Worm (Caenorhabditis elegans) whole organism, L3 larva: ENCODE results near the gene K09E9.4.
A peak's percentile ranks its signal among the peaks of the same experiment; 100 is the strongest.

Source experiments
- R02D3.7 ChIP-seq: fragments of 150-350 bp; optimal IDR thresholded peaks from 2 replicates; lab custom pipeline; 2014; ENCODE audit warnings: missing biosample characterization, missing genetic modification characterization
- ZK546.5 ChIP-seq: sonication (generic microtip); optimal IDR thresholded peaks from 2 replicates; lab custom pipeline; 2017; ENCODE audit warnings: missing biosample characterization, missing genetic modification characterization
- aly-2 ChIP-seq: fragments of 150-350 bp; optimal IDR thresholded peaks from 2 replicates; lab custom pipeline; 2014; ENCODE audit warnings: missing biosample characterization, missing genetic modification characterization
- ceh-16 ChIP-seq: sonication (generic microtip); optimal IDR thresholded peaks from 2 replicates; lab custom pipeline; 2017; ENCODE audit warnings: missing biosample characterization, missing genetic modification characterization
- ceh-28 ChIP-seq: fragments of 150-350 bp; optimal IDR thresholded peaks from 2 replicates; lab custom pipeline; 2014; ENCODE audit warnings: missing biosample characterization, missing genetic modification reagents, missing genetic modification characterization
- daf-12 ChIP-seq: fragments of 150-350 bp; optimal IDR thresholded peaks from 2 replicates; lab custom pipeline; 2014; ENCODE audit warnings: missing biosample characterization, missing genetic modification reagents, missing genetic modification characterization
- egl-27 ChIP-seq: sonication (generic microtip); optimal IDR thresholded peaks from 4 replicates; lab custom pipeline; 2017; ENCODE audit warnings: missing biosample characterization, missing genetic modification reagents, missing genetic modification characterization
- elt-2 ChIP-seq: sonication (generic microtip); optimal IDR thresholded peaks from 2 replicates; lab custom pipeline; 2016; ENCODE audit warnings: missing genetic modification reagents, mild to moderate bottlenecking, missing genetic modification characterization, missing compliant biosample characterization
- elt-3 ChIP-seq, 3 experiments: fragments of 150-350 bp in 1 of 3; sonication (generic microtip) in 2 of 3; optimal IDR thresholded peaks; 2 replicates in 2 of 3; 4 replicates in 1 of 3; lab custom pipeline; 2014 to 2017; ENCODE audit warnings: missing biosample characterization in 3 of 3, missing genetic modification characterization in 3 of 3
- eor-1 ChIP-seq, 2 experiments: fragments of 150-350 bp; optimal IDR thresholded peaks; 2 replicates each; lab custom pipeline; 2014 to 2018; ENCODE audit warnings: missing biosample characterization in 2 of 2, missing genetic modification characterization in 2 of 2
- fkh-10 ChIP-seq: sonication (generic microtip); optimal IDR thresholded peaks from 2 replicates; lab custom pipeline; 2017; ENCODE audit warnings: missing biosample characterization, missing genetic modification reagents, missing genetic modification characterization
- fkh-2 ChIP-seq: fragments of 150-350 bp; optimal IDR thresholded peaks from 2 replicates; lab custom pipeline; 2014; ENCODE audit warnings: missing biosample characterization, missing genetic modification reagents, missing genetic modification characterization
- fos-1 ChIP-seq: fragments of 150-350 bp; optimal IDR thresholded peaks from 2 replicates; lab custom pipeline; 2014; ENCODE audit warnings: missing biosample characterization, missing genetic modification characterization
- hmg-11 ChIP-seq: sonication (generic microtip); optimal IDR thresholded peaks from 2 replicates; lab custom pipeline; 2016; ENCODE audit warnings: missing genetic modification characterization, missing compliant biosample characterization
- jun-1 ChIP-seq: fragments of 150-350 bp; optimal IDR thresholded peaks from 2 replicates; lab custom pipeline; 2014; ENCODE audit warnings: missing biosample characterization, missing genetic modification reagents, missing genetic modification characterization
- lin-15B ChIP-seq: fragments of 150-350 bp; optimal IDR thresholded peaks from 2 replicates; lab custom pipeline; 2014; ENCODE audit warnings: missing biosample characterization, missing genetic modification characterization
- lin-39 ChIP-seq: fragments of 150-350 bp; optimal IDR thresholded peaks from 2 replicates; lab custom pipeline; 2018; ENCODE audit warnings: missing biosample characterization, missing genetic modification reagents, missing genetic modification characterization
- lsy-12 ChIP-seq: sonication (generic microtip); optimal IDR thresholded peaks from 2 replicates; lab custom pipeline; 2016; ENCODE audit warnings: mild to moderate bottlenecking, missing genetic modification characterization, missing compliant biosample characterization
- mdl-1 ChIP-seq: fragments of 150-350 bp; optimal IDR thresholded peaks from 2 replicates; lab custom pipeline; 2014; ENCODE audit warnings: missing biosample characterization, missing genetic modification characterization
- nfya-1 ChIP-seq: sonication (generic microtip); optimal IDR thresholded peaks from 2 replicates; lab custom pipeline; 2017; ENCODE audit warnings: missing genetic modification characterization, mild to moderate bottlenecking, missing compliant biosample characterization, antibody characterized with exemption, moderate library complexity; ENCODE audit not compliant: insufficient read depth
- nhr-11 ChIP-seq: fragments of 150-350 bp; optimal IDR thresholded peaks from 2 replicates; lab custom pipeline; 2014; ENCODE audit warnings: missing biosample characterization, missing genetic modification characterization
- nhr-237 ChIP-seq: fragments of 150-350 bp; optimal IDR thresholded peaks from 2 replicates; lab custom pipeline; 2014; ENCODE audit warnings: missing biosample characterization, missing genetic modification characterization
- nhr-25 ChIP-seq: sonication (generic microtip); optimal IDR thresholded peaks from 2 replicates; lab custom pipeline; 2017; ENCODE audit warnings: missing biosample characterization, missing genetic modification characterization
- nhr-43 ChIP-seq: sonication (generic microtip); optimal IDR thresholded peaks from 2 replicates; lab custom pipeline; 2016; ENCODE audit warnings: mild to moderate bottlenecking, missing genetic modification characterization, missing compliant biosample characterization; ENCODE audit not compliant: poor library complexity, severe bottlenecking
- nhr-67 ChIP-seq: fragments of 150-350 bp; optimal IDR thresholded peaks from 2 replicates; lab custom pipeline; 2014; ENCODE audit warnings: missing biosample characterization, missing genetic modification characterization
- pha-4 ChIP-seq: fragments of 150-350 bp; optimal IDR thresholded peaks from 2 replicates; lab custom pipeline; 2014; ENCODE audit warnings: missing biosample characterization, missing genetic modification reagents, missing genetic modification characterization
- pqm-1 ChIP-seq: fragments of 150-350 bp; optimal IDR thresholded peaks from 2 replicates; lab custom pipeline; 2017; ENCODE audit warnings: missing biosample characterization, missing genetic modification characterization, inconsistent platforms
- skn-1 ChIP-seq: fragments of 150-350 bp; optimal IDR thresholded peaks from 2 replicates; lab custom pipeline; 2014; ENCODE audit warnings: missing biosample characterization, missing genetic modification characterization
- snpc-4 ChIP-seq: fragments of 150-350 bp; optimal IDR thresholded peaks from 2 replicates; lab custom pipeline; 2014; ENCODE audit warnings: missing biosample characterization, missing genetic modification characterization
- tbx-2 ChIP-seq: sonication (generic microtip); optimal IDR thresholded peaks from 2 replicates; lab custom pipeline; 2016; ENCODE audit warnings: mild to moderate bottlenecking, missing genetic modification characterization, missing compliant biosample characterization
- unc-62 ChIP-seq: fragments of 150-350 bp; sonication (generic microtip); optimal IDR thresholded peaks from 4 replicates; lab custom pipeline; 2014; ENCODE audit warnings: missing biosample characterization, missing genetic modification reagents, missing genetic modification characterization
- ztf-4 ChIP-seq: fragments of 150-350 bp; optimal IDR thresholded peaks from 2 replicates; lab custom pipeline; 2014; ENCODE audit warnings: missing biosample characterization, missing genetic modification characterization

K09E9.4 gene

ce11 chrX:15604236-15604635, 26.0 kb downstream of the K09E9.4 start:
- no peak for TF ChIP-seq aly-2 (tag; lab: Kevin White, UChicago)
- TF ChIP-seq R02D3.7 (tag; lab: Kevin White, UChicago), result no peak
- no peak for TF ChIP-seq snpc-4 (tag; lab: Kevin White, UChicago)

DNA sequence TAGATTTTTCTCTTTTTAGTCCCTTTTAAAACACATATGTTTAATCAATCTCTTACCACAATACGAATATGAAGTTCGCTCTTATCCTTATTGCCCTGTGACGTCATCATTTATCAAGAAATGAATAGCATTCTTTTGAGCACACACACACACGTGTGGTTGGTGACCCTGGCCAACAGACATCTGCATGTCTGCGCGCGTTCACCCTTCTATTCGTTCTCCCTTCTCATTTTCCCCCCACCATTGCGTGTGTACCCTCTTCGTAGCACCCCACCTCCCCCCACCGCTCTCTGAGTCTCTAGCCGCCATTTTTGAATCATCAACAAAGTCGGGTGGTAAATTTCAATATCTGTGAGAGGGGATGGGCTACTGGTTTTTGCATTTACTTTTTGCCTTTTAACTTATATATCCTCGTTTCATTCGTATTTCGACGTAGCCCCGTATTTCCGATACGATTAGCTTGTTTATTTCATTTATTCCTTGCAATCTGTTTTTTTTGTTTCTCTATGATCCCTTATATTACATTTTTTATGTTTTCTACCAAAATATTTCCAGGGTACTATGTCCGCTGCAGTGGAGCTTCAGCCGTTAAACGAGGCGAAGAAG, 29.6 kb downstream of the K09E9.4 start, which contains the start of gene ent-2:
Gene ent-2 (plus strand): TSS at position 556 of the 606 bp plus-strand sequence.
- TF ChIP-seq pha-4 (no peak), fkh-10 (GFP tag; lab: Kevin White, UChicago) (peak; percentile 20), lin-39 (tag; lab: Kevin White, UChicago) (peak; percentile 80), aly-2 (tag; lab: Kevin White, UChicago) (no peak), jun-1 (tag; lab: Kevin White, UChicago) (no peak), lin-15B (tag; lab: Kevin White, UChicago) (peak; percentile 23), hmg-11 (tag; lab: Kevin White, UChicago) (peak; percentile 80), skn-1 (peak; percentile 32), mdl-1 (tag; lab: Kevin White, UChicago) (peak; percentile 11), nfya-1 (peak; percentile 64)

DNA sequence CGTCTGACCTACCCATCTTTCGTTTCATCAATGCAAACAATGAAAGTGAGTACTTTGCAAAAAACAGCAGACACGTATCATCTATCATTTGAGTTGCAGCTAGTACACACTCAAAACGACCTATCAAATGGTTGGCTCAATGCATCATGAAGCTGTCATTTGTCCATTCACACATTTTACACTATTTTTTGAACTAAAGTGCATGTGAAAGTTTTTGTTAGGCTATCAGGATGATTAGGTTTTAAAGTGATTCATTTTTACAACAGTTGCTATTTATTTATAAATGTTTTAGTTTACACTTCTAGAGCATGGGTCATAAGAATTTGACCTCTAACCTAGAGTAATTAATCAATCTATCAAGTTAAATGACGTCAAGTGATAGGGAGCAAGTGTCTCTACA, 30.3 kb downstream of the K09E9.4 start:
- no peak for TF ChIP-seq ztf-4 (tag; lab: Kevin White, UChicago)
- no peak for TF ChIP-seq daf-12 (tag; lab: Kevin White, UChicago)
- no peak for TF ChIP-seq elt-2 (tag; lab: Kevin White, UChicago)
- no peak for TF ChIP-seq ZK546.5 (tag; lab: Kevin White, UChicago)
- no peak for TF ChIP-seq ceh-28 (tag; lab: Kevin White, UChicago)
- no peak for TF ChIP-seq lin-15B (tag; lab: Kevin White, UChicago)
- TF ChIP-seq tbx-2 (tag; lab: Kevin White, UChicago), result no peak
- TF ChIP-seq ceh-16 (tag; lab: Kevin White, UChicago), result no peak
- no peak for TF ChIP-seq egl-27 (tag; lab: Kevin White, UChicago)
- no peak for TF ChIP-seq unc-62 (GFP tag; lab: Kevin White, UChicago)
- no peak for TF ChIP-seq eor-1 (tag; optimal IDR thresholded peaks at IDR 0.05; lab: Kevin White, UChicago)
- TF ChIP-seq fkh-2 (tag; lab: Kevin White, UChicago), result no peak
- TF ChIP-seq nhr-11 (tag; lab: Kevin White, UChicago), result no peak
- no peak for TF ChIP-seq nfya-1
- TF ChIP-seq nhr-237, result no peak

ce11 chrX:15598661-15599384, 31.4 kb downstream of the K09E9.4 start:
- peak; percentile 76 for TF ChIP-seq elt-2 (tag; lab: Kevin White, UChicago)
- TF ChIP-seq pqm-1 (tag; lab: Kevin White, UChicago), result peak; percentile 45
- no peak for TF ChIP-seq nhr-67 (tag; lab: Kevin White, UChicago)
- peak; percentile 18 for TF ChIP-seq pha-4

- TF ChIP-seq eor-1 (tag; optimal IDR thresholded peaks at IDR 0.05; lab: Kevin White, UChicago) (no peak), fos-1 (tag; lab: Kevin White, UChicago) (no peak), lsy-12 (tag; lab: Kevin White, UChicago) (no peak), jun-1 (tag; lab: Kevin White, UChicago) (no peak), elt-3 (tag; optimal IDR thresholded peaks at IDR 0.05; lab: Kevin White, UChicago) (no peak), ztf-4 (tag; lab: Kevin White, UChicago) (no peak), nhr-25 (tag; lab: Kevin White, UChicago) (no peak), nhr-43 (no peak)
Measured at ce11 chrX:15597077-15597476, 33.2 kb downstream of the K09E9.4 start, which contains the start of gene K09A9.8. TSS of gene K09A9.8 (minus strand) at chrX:15597177.
